Worm (Caenorhabditis elegans): ENCODE data around the gene mdt-9.

mdt-9 gene

ce11 chrIV:13364869-13365268 lies 21.3 kb upstream of the mdt-9 start, which contains the start of gene srsx-25:
Gene srsx-25 (plus strand): TSS chrIV:13365169.
- TF ChIP-seq ceh-18 (tag; optimal IDR thresholded peaks at IDR 0.05) (no peak), mec-3 (tag; optimal IDR thresholded peaks at IDR 0.05; ENCODE audit: borderline replicate concordance) (no peak), hlh-30 (tag; optimal IDR thresholded peaks at IDR 0.05; ENCODE audit: insufficient read depth) (no peak), ceh-14 (tag; optimal IDR thresholded peaks at IDR 0.05) (no peak), pag-3 (tag; optimal IDR thresholded peaks at IDR 0.05; ENCODE audit: borderline replicate concordance) (no peak), fkh-10 (GFP tag; optimal IDR thresholded peaks at IDR 0.05) (no peak), eyg-1 (tag; optimal IDR thresholded peaks at IDR 0.05) (no peak), ceh-30 (tag; optimal IDR thresholded peaks at IDR 0.05) (no peak), tbx-2 (tag; optimal IDR thresholded peaks at IDR 0.05) (no peak)

- TF ChIP-seq T23F11.4 (GFP tag; optimal IDR thresholded peaks at IDR 0.05), result no peak
- no peak for TF ChIP-seq ceh-34 (tag; optimal IDR thresholded peaks at IDR 0.05)
- TF ChIP-seq pqm-1 (tag; optimal IDR thresholded peaks at IDR 0.05), result no peak
- no peak for TF ChIP-seq dve-1 (tag; optimal IDR thresholded peaks at IDR 0.05)
- no peak for TF ChIP-seq unc-86 (tag; optimal IDR thresholded peaks at IDR 0.05)
- TF ChIP-seq hlh-8 (tag; optimal IDR thresholded peaks at IDR 0.05), result no peak
- no peak for TF ChIP-seq K02D7.2 (tag; optimal IDR thresholded peaks at IDR 0.05)
- TF ChIP-seq pat-9 (tag; optimal IDR thresholded peaks at IDR 0.05), result no peak
- no peak for TF ChIP-seq ama-1 (optimal IDR thresholded peaks at IDR 0.05)
- TF ChIP-seq fkh-10 (GFP tag; optimal IDR thresholded peaks at IDR 0.05), result no peak
- TF ChIP-seq pax-1 (tag; optimal IDR thresholded peaks at IDR 0.05), result no peak
- TF ChIP-seq dmd-4 (tag; optimal IDR thresholded peaks at IDR 0.05; ENCODE audit: borderline replicate concordance), result no peak
- TF ChIP-seq syd-9 (tag; optimal IDR thresholded peaks at IDR 0.05), result no peak
- TF ChIP-seq unc-42 (tag; optimal IDR thresholded peaks at IDR 0.05), result no peak
- TF ChIP-seq F13H6.1 (tag; optimal IDR thresholded peaks at IDR 0.05), result no peak
Observed at ce11 chrIV:13369120-13369842, 16.9 kb upstream of the mdt-9 start, which contains the start of gene agt-1. Gene agt-1 (minus strand): TSS chrIV:13369412.

ce11 chrIV:13370235-13370739 lies 15.9 kb upstream of the mdt-9 start, which contains the start of the genes rla-2, popl-7 and Y62E10A.24:
Gene rla-2 (minus strand): TSS chrIV:13370285.
Gene popl-7 (plus strand): TSS chrIV:13370689.
Gene Y62E10A.24 (plus strand): TSS chrIV:13370710.
- TF ChIP-seq unc-42 (tag; optimal IDR thresholded peaks at IDR 0.05) (no peak), pqm-1 (tag; optimal IDR thresholded peaks at IDR 0.05) (no peak), ztf-16 (tag; optimal IDR thresholded peaks at IDR 0.05) (no peak), hlh-8 (tag; optimal IDR thresholded peaks at IDR 0.05) (no peak), nhr-11 (tag; optimal IDR thresholded peaks at IDR 0.05) (no peak), ceh-18 (tag; optimal IDR thresholded peaks at IDR 0.05) (no peak), ceh-6 (GFP tag; optimal IDR thresholded peaks at IDR 0.05) (no peak), unc-86 (tag; optimal IDR thresholded peaks at IDR 0.05) (no peak), ceh-31 (tag; optimal IDR thresholded peaks at IDR 0.05) (no peak), Y22D7AL.16 (tag; optimal IDR thresholded peaks at IDR 0.05) (no peak), ceh-14 (tag; optimal IDR thresholded peaks at IDR 0.05) (no peak), ceh-30 (tag; optimal IDR thresholded peaks at IDR 0.05) (no peak), ceh-22 (tag; optimal IDR thresholded peaks at IDR 0.05) (no peak), dmd-4 (tag; optimal IDR thresholded peaks at IDR 0.05; ENCODE audit: borderline replicate concordance) (no peak), pros-1 (tag; optimal IDR thresholded peaks at IDR 0.05) (no peak), ttx-3 (tag; optimal IDR thresholded peaks at IDR 0.05) (no peak), unc-55 (GFP tag; optimal IDR thresholded peaks at IDR 0.05) (no peak), madf-2 (tag; optimal IDR thresholded peaks at IDR 0.05) (no peak), nhr-232 (tag; optimal IDR thresholded peaks at IDR 0.05) (no peak)

- TF ChIP-seq odd-2 (tag; optimal IDR thresholded peaks at IDR 0.05) (no peak), mec-3 (tag; optimal IDR thresholded peaks at IDR 0.05; ENCODE audit: borderline replicate concordance) (no peak), C08G9.2 (tag; optimal IDR thresholded peaks at IDR 0.05) (no peak), T23F11.4 (GFP tag; optimal IDR thresholded peaks at IDR 0.05) (no peak), ceh-19 (GFP tag; optimal IDR thresholded peaks at IDR 0.05) (no peak), fax-1 (tag; optimal IDR thresholded peaks at IDR 0.05) (no peak), hlh-15 (tag; optimal IDR thresholded peaks at IDR 0.05) (no peak), ama-1 (optimal IDR thresholded peaks at IDR 0.05) (no peak), unc-86 (tag; optimal IDR thresholded peaks at IDR 0.05) (no peak), gmeb-2 (tag; optimal IDR thresholded peaks at IDR 0.05) (no peak), ttx-3 (tag; optimal IDR thresholded peaks at IDR 0.05) (no peak), K02D7.2 (tag; optimal IDR thresholded peaks at IDR 0.05) (no peak), ceh-9 (tag; optimal IDR thresholded peaks at IDR 0.05) (no peak), unc-3 (GFP tag; conservative IDR thresholded peaks at IDR 0.05) (no peak), unc-3 (tag; optimal IDR thresholded peaks at IDR 0.05) (no peak), ztf-16 (tag; optimal IDR thresholded peaks at IDR 0.05) (no peak), F13H6.1 (tag; optimal IDR thresholded peaks at IDR 0.05) (no peak), sdc-2 (tag; optimal IDR thresholded peaks at IDR 0.05) (no peak), che-1 (tag; optimal IDR thresholded peaks at IDR 0.05) (no peak), ceh-48 (tag; optimal IDR thresholded peaks at IDR 0.05) (no peak)
Observed at ce11 chrIV:13371699-13372098, 14.5 kb upstream of the mdt-9 start, which contains the start of gene Y62E10A.6. Gene Y62E10A.6 (plus strand): TSS chrIV:13371999.
